Worm (Caenorhabditis elegans) whole organism, L3 larva: ENCODE measurements around the gene F01D5.10.
A peak's percentile ranks its signal among the peaks of the same experiment; 100 is the strongest.

Experiments
- R02D3.7 ChIP-seq: fragments of 150-350 bp; optimal IDR thresholded peaks from 2 replicates; lab custom pipeline; 2014; ENCODE audit warnings: missing biosample characterization, missing genetic modification characterization
- ZK546.5 ChIP-seq: sonication (generic microtip); optimal IDR thresholded peaks from 2 replicates; lab custom pipeline; 2017; ENCODE audit warnings: missing biosample characterization, missing genetic modification characterization
- aly-2 ChIP-seq: fragments of 150-350 bp; optimal IDR thresholded peaks from 2 replicates; lab custom pipeline; 2014; ENCODE audit warnings: missing biosample characterization, missing genetic modification characterization
- ama-1 ChIP-seq: fragments of 150-350 bp; optimal IDR thresholded peaks from 2 replicates; lab custom pipeline; 2018
- ceh-16 ChIP-seq: sonication (generic microtip); optimal IDR thresholded peaks from 2 replicates; lab custom pipeline; 2017; ENCODE audit warnings: missing biosample characterization, missing genetic modification characterization
- ceh-28 ChIP-seq: fragments of 150-350 bp; optimal IDR thresholded peaks from 2 replicates; lab custom pipeline; 2014; ENCODE audit warnings: missing biosample characterization, missing genetic modification reagents, missing genetic modification characterization
- ceh-82 ChIP-seq: fragments of 150-350 bp; optimal IDR thresholded peaks from 2 replicates; lab custom pipeline; 2014; ENCODE audit warnings: missing biosample characterization, missing genetic modification characterization
- ceh-9 ChIP-seq: sonication (generic microtip); optimal IDR thresholded peaks from 2 replicates; lab custom pipeline; 2018; ENCODE audit warnings: missing biosample characterization, missing genetic modification characterization
- daf-12 ChIP-seq: fragments of 150-350 bp; optimal IDR thresholded peaks from 2 replicates; lab custom pipeline; 2014; ENCODE audit warnings: missing biosample characterization, missing genetic modification reagents, missing genetic modification characterization
- egl-27 ChIP-seq: sonication (generic microtip); optimal IDR thresholded peaks from 4 replicates; lab custom pipeline; 2017; ENCODE audit warnings: missing biosample characterization, missing genetic modification reagents, missing genetic modification characterization
- egl-5 ChIP-seq: fragments of 150-350 bp; optimal IDR thresholded peaks from 2 replicates; lab custom pipeline; 2017; ENCODE audit warnings: missing biosample characterization, missing genetic modification reagents, missing genetic modification characterization, inconsistent platforms
- elt-1 ChIP-seq: fragments of 150-350 bp; optimal IDR thresholded peaks from 2 replicates; lab custom pipeline; 2014; ENCODE audit warnings: missing biosample characterization, missing genetic modification characterization
- elt-2 ChIP-seq: sonication (generic microtip); optimal IDR thresholded peaks from 2 replicates; lab custom pipeline; 2016; ENCODE audit warnings: missing genetic modification reagents, mild to moderate bottlenecking, missing genetic modification characterization, missing compliant biosample characterization
- elt-3 ChIP-seq, 3 experiments: fragments of 150-350 bp in 1 of 3; sonication (generic microtip) in 2 of 3; optimal IDR thresholded peaks; 2 replicates in 2 of 3; 4 replicates in 1 of 3; lab custom pipeline; 2014 to 2017; ENCODE audit warnings: missing biosample characterization in 3 of 3, missing genetic modification characterization in 3 of 3
- eor-1 ChIP-seq, 2 experiments: fragments of 150-350 bp; optimal IDR thresholded peaks; 2 replicates each; lab custom pipeline; 2014 to 2018; ENCODE audit warnings: missing biosample characterization in 2 of 2, missing genetic modification characterization in 2 of 2
- fkh-10 ChIP-seq: sonication (generic microtip); optimal IDR thresholded peaks from 2 replicates; lab custom pipeline; 2017; ENCODE audit warnings: missing biosample characterization, missing genetic modification reagents, missing genetic modification characterization
- fkh-2 ChIP-seq: fragments of 150-350 bp; optimal IDR thresholded peaks from 2 replicates; lab custom pipeline; 2014; ENCODE audit warnings: missing biosample characterization, missing genetic modification reagents, missing genetic modification characterization
- fos-1 ChIP-seq: fragments of 150-350 bp; optimal IDR thresholded peaks from 2 replicates; lab custom pipeline; 2014; ENCODE audit warnings: missing biosample characterization, missing genetic modification characterization
- hmg-11 ChIP-seq: sonication (generic microtip); optimal IDR thresholded peaks from 2 replicates; lab custom pipeline; 2016; ENCODE audit warnings: missing genetic modification characterization, missing compliant biosample characterization
- jun-1 ChIP-seq: fragments of 150-350 bp; optimal IDR thresholded peaks from 2 replicates; lab custom pipeline; 2014; ENCODE audit warnings: missing biosample characterization, missing genetic modification reagents, missing genetic modification characterization
- lin-15B ChIP-seq: fragments of 150-350 bp; optimal IDR thresholded peaks from 2 replicates; lab custom pipeline; 2014; ENCODE audit warnings: missing biosample characterization, missing genetic modification characterization
- lin-39 ChIP-seq: fragments of 150-350 bp; optimal IDR thresholded peaks from 2 replicates; lab custom pipeline; 2018; ENCODE audit warnings: missing biosample characterization, missing genetic modification reagents, missing genetic modification characterization
- lsy-12 ChIP-seq: sonication (generic microtip); optimal IDR thresholded peaks from 2 replicates; lab custom pipeline; 2016; ENCODE audit warnings: mild to moderate bottlenecking, missing genetic modification characterization, missing compliant biosample characterization
- mdl-1 ChIP-seq: fragments of 150-350 bp; optimal IDR thresholded peaks from 2 replicates; lab custom pipeline; 2014; ENCODE audit warnings: missing biosample characterization, missing genetic modification characterization
- mml-1 ChIP-seq: fragments of 150-350 bp; sonication (generic microtip); optimal IDR thresholded peaks from 3 replicates; lab custom pipeline; 2014; ENCODE audit warnings: missing biosample characterization, missing genetic modification characterization
- nfya-1 ChIP-seq: sonication (generic microtip); optimal IDR thresholded peaks from 2 replicates; lab custom pipeline; 2017; ENCODE audit warnings: missing genetic modification characterization, mild to moderate bottlenecking, missing compliant biosample characterization, antibody characterized with exemption, moderate library complexity; ENCODE audit not compliant: insufficient read depth
- nhr-11 ChIP-seq: fragments of 150-350 bp; optimal IDR thresholded peaks from 2 replicates; lab custom pipeline; 2014; ENCODE audit warnings: missing biosample characterization, missing genetic modification characterization
- nhr-12 ChIP-seq: fragments of 150-350 bp; optimal IDR thresholded peaks from 2 replicates; lab custom pipeline; 2014; ENCODE audit warnings: missing biosample characterization, missing genetic modification characterization
- nhr-23 ChIP-seq: fragments of 150-350 bp; optimal IDR thresholded peaks from 2 replicates; lab custom pipeline; 2014; ENCODE audit warnings: missing biosample characterization, missing genetic modification reagents, missing genetic modification characterization
- nhr-237 ChIP-seq: fragments of 150-350 bp; optimal IDR thresholded peaks from 2 replicates; lab custom pipeline; 2014; ENCODE audit warnings: missing biosample characterization, missing genetic modification characterization
- nhr-25 ChIP-seq: sonication (generic microtip); optimal IDR thresholded peaks from 2 replicates; lab custom pipeline; 2017; ENCODE audit warnings: missing biosample characterization, missing genetic modification characterization
- nhr-28 ChIP-seq: fragments of 150-350 bp; optimal IDR thresholded peaks from 2 replicates; lab custom pipeline; 2014; ENCODE audit warnings: missing biosample characterization, missing genetic modification characterization
- nhr-43 ChIP-seq: sonication (generic microtip); optimal IDR thresholded peaks from 2 replicates; lab custom pipeline; 2016; ENCODE audit warnings: mild to moderate bottlenecking, missing genetic modification characterization, missing compliant biosample characterization; ENCODE audit not compliant: poor library complexity, severe bottlenecking
- nhr-67 ChIP-seq: fragments of 150-350 bp; optimal IDR thresholded peaks from 2 replicates; lab custom pipeline; 2014; ENCODE audit warnings: missing biosample characterization, missing genetic modification characterization
- nhr-76 ChIP-seq: fragments of 150-350 bp; sonication (generic microtip); optimal IDR thresholded peaks from 5 replicates; lab custom pipeline; 2014; ENCODE audit warnings: missing biosample characterization, missing genetic modification characterization
- nhr-77 ChIP-seq: fragments of 150-350 bp; optimal IDR thresholded peaks from 2 replicates; lab custom pipeline; 2014; ENCODE audit warnings: missing biosample characterization, missing genetic modification characterization
- pha-4 ChIP-seq: fragments of 150-350 bp; optimal IDR thresholded peaks from 2 replicates; lab custom pipeline; 2014; ENCODE audit warnings: missing biosample characterization, missing genetic modification reagents, missing genetic modification characterization
- pqm-1 ChIP-seq: fragments of 150-350 bp; optimal IDR thresholded peaks from 2 replicates; lab custom pipeline; 2017; ENCODE audit warnings: missing biosample characterization, missing genetic modification characterization, inconsistent platforms
- sea-2 ChIP-seq: fragments of 150-350 bp; sonication (generic microtip); optimal IDR thresholded peaks from 4 replicates; lab custom pipeline; 2014; ENCODE audit warnings: missing biosample characterization, missing genetic modification reagents, missing genetic modification characterization
- skn-1 ChIP-seq: fragments of 150-350 bp; optimal IDR thresholded peaks from 2 replicates; lab custom pipeline; 2014; ENCODE audit warnings: missing biosample characterization, missing genetic modification characterization
- snpc-4 ChIP-seq: fragments of 150-350 bp; optimal IDR thresholded peaks from 2 replicates; lab custom pipeline; 2014; ENCODE audit warnings: missing biosample characterization, missing genetic modification characterization
- tbx-2 ChIP-seq: sonication (generic microtip); optimal IDR thresholded peaks from 2 replicates; lab custom pipeline; 2016; ENCODE audit warnings: mild to moderate bottlenecking, missing genetic modification characterization, missing compliant biosample characterization
- unc-39 ChIP-seq: sonication (generic microtip); optimal IDR thresholded peaks from 4 replicates; lab custom pipeline; 2017; ENCODE audit warnings: missing biosample characterization, missing genetic modification characterization
- zag-1 ChIP-seq: fragments of 150-350 bp; optimal IDR thresholded peaks from 2 replicates; lab custom pipeline; 2014; ENCODE audit warnings: missing biosample characterization, missing genetic modification characterization
- ztf-11 ChIP-seq: fragments of 150-350 bp; optimal IDR thresholded peaks from 2 replicates; lab custom pipeline; 2014; ENCODE audit warnings: missing biosample characterization, missing genetic modification characterization
- ztf-4 ChIP-seq: fragments of 150-350 bp; optimal IDR thresholded peaks from 2 replicates; lab custom pipeline; 2014; ENCODE audit warnings: missing biosample characterization, missing genetic modification characterization

The F01D5.10 gene

ce11 chrII:14044199-14044598 is 23.1 kb upstream of the F01D5.10 start (continued):
- TF ChIP-seq lsy-12, result peak; percentile 18
- no peak for TF ChIP-seq ceh-9 (tag; lab: Kevin White, UChicago)

DNA sequence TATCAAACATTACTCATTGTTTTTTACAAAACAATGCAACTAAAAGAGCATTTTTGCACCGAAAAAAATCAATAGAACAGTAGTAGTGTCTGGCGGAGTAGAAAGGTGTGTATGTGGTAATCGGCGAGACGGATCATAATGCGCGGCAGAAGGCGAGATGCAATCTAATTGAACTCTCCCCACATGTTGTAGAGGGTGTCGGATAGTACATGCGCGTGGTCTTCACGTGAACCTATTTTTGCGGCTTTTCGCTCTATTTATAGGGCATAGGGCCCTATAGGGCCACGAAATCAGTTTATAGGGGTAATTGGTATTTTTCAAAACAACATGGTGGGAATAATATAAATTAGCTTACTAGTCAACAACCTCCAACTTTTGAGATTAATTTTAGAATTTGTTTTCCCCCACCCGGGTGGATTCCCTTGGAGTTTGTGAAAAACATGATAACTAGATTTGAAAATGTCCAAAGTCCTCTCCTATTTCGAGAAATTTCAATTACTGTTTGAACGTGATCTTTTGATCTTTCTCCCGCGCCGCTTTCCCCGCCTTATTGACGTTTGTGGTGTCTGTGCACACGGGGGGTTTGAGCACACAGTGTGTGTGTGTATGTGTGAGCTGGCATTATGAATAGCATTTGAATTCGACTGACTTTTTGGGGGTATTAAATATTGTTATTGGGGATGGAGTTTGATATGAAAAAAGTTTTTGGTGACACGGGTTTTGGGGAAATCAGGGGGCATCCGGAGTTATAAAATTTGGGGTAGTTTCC is 21.9 kb upstream of the F01D5.10 start:
- TF ChIP-seq nhr-43 (tag; lab: Kevin White, UChicago) (peak; percentile 18), pha-4 (peak; percentile 80), elt-2 (tag; lab: Kevin White, UChicago) (peak; percentile 68), pqm-1 (tag; lab: Kevin White, UChicago) (peak; percentile 66), nfya-1 (tag; lab: Kevin White, UChicago) (peak; percentile 1), mml-1 (tag; lab: Kevin White, UChicago) (peak; percentile 75), ztf-4 (tag; lab: Kevin White, UChicago) (no peak), lin-15B (tag; lab: Kevin White, UChicago) (no peak), snpc-4 (peak; percentile 6), lsy-12 (no peak)

DNA sequence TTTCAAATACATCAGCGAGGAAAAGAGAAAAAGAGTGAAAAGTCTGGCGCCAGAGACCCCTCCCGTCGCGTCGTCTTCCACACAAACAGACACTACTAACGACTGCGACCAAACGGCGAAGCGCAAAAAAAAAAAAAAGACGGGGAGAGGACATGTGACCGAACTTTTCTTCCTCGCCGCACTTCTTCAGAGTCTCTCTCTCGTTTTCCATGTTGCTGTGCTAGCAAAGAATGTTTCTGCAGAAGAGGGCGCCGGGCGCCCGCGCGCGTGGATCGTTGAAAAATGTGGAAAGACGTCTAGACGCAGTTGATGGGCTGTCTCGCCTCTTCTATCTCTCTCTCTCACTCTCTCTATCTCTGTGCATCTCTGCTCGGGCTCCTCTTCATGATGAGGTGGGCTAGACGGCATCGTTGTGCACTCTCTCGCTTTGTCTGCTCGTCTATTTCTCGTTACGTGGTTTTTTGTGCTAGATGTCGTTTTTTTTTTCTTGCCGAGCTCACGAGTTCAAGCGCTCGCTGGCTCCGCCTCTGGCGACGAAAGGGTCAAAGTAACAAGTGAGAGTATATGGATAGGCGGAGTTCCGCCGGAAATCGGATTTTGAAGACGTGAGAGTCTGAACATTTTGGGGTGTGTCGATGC is 19.2 kb upstream of the F01D5.10 start:
- TF ChIP-seq sea-2, result no peak
- peak; percentile 98 for TF ChIP-seq mdl-1 (tag; lab: Kevin White, UChicago)
- no peak for TF ChIP-seq nhr-28
- no peak for TF ChIP-seq nhr-237 (tag; lab: Kevin White, UChicago)
- TF ChIP-seq daf-12 (tag; lab: Kevin White, UChicago), result no peak
- peak; percentile 82 for TF ChIP-seq nhr-11
- TF ChIP-seq ceh-82, result no peak
- TF ChIP-seq snpc-4, result peak; percentile 76
- peak; percentile 65 for TF ChIP-seq lin-15B (tag; lab: Kevin White, UChicago)
- peak; percentile 87 for TF ChIP-seq nhr-23 (tag; lab: Kevin White, UChicago)
- TF ChIP-seq ztf-11 (tag; lab: Kevin White, UChicago), result no peak
- TF ChIP-seq ZK546.5, result peak; percentile 25
- TF ChIP-seq skn-1 (tag; lab: Kevin White, UChicago), result peak; percentile 66
- peak; percentile 84 for TF ChIP-seq tbx-2
- TF ChIP-seq jun-1 (tag; lab: Kevin White, UChicago), result peak; percentile 91
- no peak for TF ChIP-seq aly-2 (tag; lab: Kevin White, UChicago)
- TF ChIP-seq unc-39 (tag; lab: Kevin White, UChicago), result no peak
- TF ChIP-seq lsy-12, result peak; percentile 79
- TF ChIP-seq nhr-43 (tag; lab: Kevin White, UChicago), result peak; percentile 82
- TF ChIP-seq egl-5, result peak; percentile 93
- TF ChIP-seq elt-3 (tag; optimal IDR thresholded peaks at IDR 0.05; lab: Kevin White, UChicago), result no peak
- no peak for TF ChIP-seq nhr-67 (tag; lab: Kevin White, UChicago)
- TF ChIP-seq nhr-76, result no peak
- TF ChIP-seq nhr-25 (tag; lab: Kevin White, UChicago), result peak; percentile 60
- peak; percentile 71 for TF ChIP-seq R02D3.7 (tag; lab: Kevin White, UChicago)
- peak; percentile 88 for TF ChIP-seq ceh-28 (tag; lab: Kevin White, UChicago)
- peak; percentile 72 for TF ChIP-seq pqm-1 (tag; lab: Kevin White, UChicago)
- peak; percentile 44 for TF ChIP-seq elt-1 (tag; lab: Kevin White, UChicago)
- TF ChIP-seq ama-1 (lab: Kevin White, UChicago), result peak; percentile 74
- TF ChIP-seq zag-1, result peak; percentile 76
- TF ChIP-seq mml-1 (tag; lab: Kevin White, UChicago), result no peak
- peak; percentile 90 for TF ChIP-seq nfya-1 (tag; lab: Kevin White, UChicago)
- TF ChIP-seq fos-1 (tag; lab: Kevin White, UChicago), result no peak
- no peak for TF ChIP-seq nhr-12
- TF ChIP-seq fkh-2 (tag; lab: Kevin White, UChicago), result no peak
- peak; percentile 92 for TF ChIP-seq elt-2 (tag; lab: Kevin White, UChicago)
- peak; percentile 68 for TF ChIP-seq fkh-10 (GFP tag; lab: Kevin White, UChicago)
- peak; percentile 82 for TF ChIP-seq egl-27
- TF ChIP-seq hmg-11, result peak; percentile 98
- TF ChIP-seq ceh-16 (tag; lab: Kevin White, UChicago), result no peak
- TF ChIP-seq ceh-9 (tag; lab: Kevin White, UChicago), result no peak
- TF ChIP-seq ztf-4 (tag; lab: Kevin White, UChicago), result peak; percentile 72
- no peak for TF ChIP-seq eor-1 (tag; optimal IDR thresholded peaks at IDR 0.05; lab: Kevin White, UChicago)
- peak; percentile 45 for TF ChIP-seq nhr-77
- TF ChIP-seq lin-39, result peak; percentile 99
- peak; percentile 85 for TF ChIP-seq pha-4
